Worm (Caenorhabditis elegans) whole organism, young adult: ENCODE data around the gene chil-17.

Source experiments
- B0035.1 ChIP-seq: sonication (generic microtip); optimal IDR thresholded peaks from 2 replicates; lab custom pipeline; 2016; ENCODE audit warnings: missing genetic modification characterization, mild to moderate bottlenecking, missing compliant biosample characterization, missing genotype, missing genetic modification reagents
- B0261.1 ChIP-seq: sonication (generic microtip); optimal IDR thresholded peaks from 2 replicates; lab custom pipeline; 2016; ENCODE audit warnings: mild to moderate bottlenecking, missing genetic modification characterization, moderate library complexity, missing compliant biosample characterization
- C17E4.6 ChIP-seq: fragments of 200-800 bp; sonication (Bioruptor generic); IDR thresholded peaks from 2 replicates; pipeline ENCODE4 v1.3.6; 2022; ENCODE audit warnings: missing genetic modification reagents, missing genetic modification characterization, missing compliant biosample characterization
- F39B2.1 ChIP-seq: fragments of 200-800 bp; sonication (Bioruptor generic); IDR thresholded peaks from 2 replicates; pipeline ENCODE4 v1.3.6; 2022; ENCODE audit warnings: missing genetic modification reagents, missing genetic modification characterization, missing compliant biosample characterization
- K12H6.12 ChIP-seq: fragments of 200-800 bp; sonication (Bioruptor generic); optimal IDR thresholded peaks from 2 replicates; lab custom pipeline; 2018; ENCODE audit warnings: mild to moderate bottlenecking, missing genetic modification characterization, missing compliant biosample characterization
- athp-1 ChIP-seq: sonication (generic microtip); optimal IDR thresholded peaks from 2 replicates; lab custom pipeline; 2017; ENCODE audit warnings: mild to moderate bottlenecking, missing genetic modification characterization, missing compliant biosample characterization
- attf-5 ChIP-seq: fragments of 200-800 bp; sonication (Bioruptor generic); optimal IDR thresholded peaks from 2 replicates; lab custom pipeline; 2018; ENCODE audit warnings: mild to moderate bottlenecking, missing genetic modification characterization, missing compliant biosample characterization
- ceh-27 ChIP-seq: fragments of 200-800 bp; sonication (Bioruptor generic); optimal IDR thresholded peaks from 2 replicates; lab custom pipeline; 2018; ENCODE audit warnings: mild to moderate bottlenecking, missing genetic modification characterization, moderate library complexity, missing compliant biosample characterization
- ceh-40 ChIP-seq: fragments of 200-800 bp; sonication (Bioruptor generic); IDR thresholded peaks from 2 replicates; pipeline ENCODE4 v1.3.6; 2022; ENCODE audit warnings: missing genetic modification characterization, missing compliant biosample characterization
- ceh-58 ChIP-seq: fragments of 200-800 bp; sonication (Bioruptor generic); IDR thresholded peaks from 2 replicates; pipeline ENCODE4 v1.3.6; 2022; ENCODE audit warnings: missing genetic modification characterization, missing compliant biosample characterization
- chd-7 ChIP-seq: sonication (generic microtip); optimal IDR thresholded peaks from 2 replicates; lab custom pipeline; 2016; ENCODE audit warnings: mild to moderate bottlenecking, missing genetic modification characterization, moderate library complexity, missing compliant biosample characterization
- efl-1 ChIP-seq: fragments of 150-350 bp; optimal IDR thresholded peaks from 2 replicates; lab custom pipeline; 2014; ENCODE audit warnings: missing biosample characterization, missing genetic modification reagents, missing genetic modification characterization
- egl-44 ChIP-seq: fragments of 200-800 bp; sonication (Bioruptor generic); IDR thresholded peaks from 2 replicates; pipeline ENCODE4 v1.3.6; 2022; ENCODE audit warnings: missing genetic modification reagents, missing genetic modification characterization, missing compliant biosample characterization
- egrh-3 ChIP-seq: fragments of 200-800 bp; sonication (Bioruptor generic); IDR thresholded peaks from 2 replicates; pipeline ENCODE4 v1.3.6; 2022; ENCODE audit warnings: missing genetic modification reagents, missing genetic modification characterization, missing compliant biosample characterization
- ekl-4 ChIP-seq: fragments of 200-800 bp; sonication (Bioruptor generic); IDR thresholded peaks from 2 replicates; pipeline ENCODE4 v1.3.6; 2022; ENCODE audit warnings: missing genetic modification reagents, missing genetic modification characterization, missing compliant biosample characterization
- fkh-3 ChIP-seq: sonication (generic microtip); optimal IDR thresholded peaks from 2 replicates; lab custom pipeline; 2016; ENCODE audit warnings: mild to moderate bottlenecking, missing genetic modification characterization, missing compliant biosample characterization
- gei-17 ChIP-seq: fragments of 200-800 bp; sonication (Bioruptor generic); optimal IDR thresholded peaks from 2 replicates; lab custom pipeline; 2018; ENCODE audit warnings: mild to moderate bottlenecking, missing genetic modification characterization, missing compliant biosample characterization
- hmg-1.2 ChIP-seq: fragments of 200-800 bp; sonication (Bioruptor generic); IDR thresholded peaks from 2 replicates; pipeline ENCODE4 v1.3.6; 2022; ENCODE audit warnings: missing genetic modification reagents, missing genetic modification characterization, missing compliant biosample characterization
- hrde-1 ChIP-seq: sonication (generic microtip); optimal IDR thresholded peaks from 2 replicates; lab custom pipeline; 2016; ENCODE audit warnings: missing genetic modification characterization, mild to moderate bottlenecking, missing compliant biosample characterization, moderate library complexity, missing genotype, missing genetic modification reagents, borderline replicate concordance
- lag-1 ChIP-seq: fragments of 200-800 bp; sonication (Bioruptor generic); IDR thresholded peaks from 2 replicates; pipeline ENCODE4 v1.3.6; 2022; ENCODE audit warnings: missing genetic modification reagents, missing genetic modification characterization, missing compliant biosample characterization
- lin-40 ChIP-seq: sonication (generic microtip); optimal IDR thresholded peaks from 2 replicates; lab custom pipeline; 2016; ENCODE audit warnings: missing genetic modification characterization, mild to moderate bottlenecking, missing compliant biosample characterization, missing genotype, missing genetic modification reagents
- madf-6 ChIP-seq: fragments of 200-800 bp; sonication (Bioruptor generic); IDR thresholded peaks from 2 replicates; pipeline ENCODE4 v1.3.6; 2022; ENCODE audit warnings: missing genetic modification reagents, missing genetic modification characterization, missing compliant biosample characterization
- madf-8 ChIP-seq: fragments of 200-800 bp; sonication (Bioruptor generic); conservative IDR thresholded peaks from 2 replicates; pipeline ENCODE4 v1.3.6; 2022; ENCODE audit warnings: missing genetic modification reagents, missing genetic modification characterization, missing compliant biosample characterization
- mxl-1 ChIP-seq: sonication (generic microtip); optimal IDR thresholded peaks from 2 replicates; lab custom pipeline; 2016; ENCODE audit warnings: missing genetic modification characterization, missing compliant biosample characterization
- nfyb-1 ChIP-seq: fragments of 200-800 bp; sonication (Bioruptor generic); IDR thresholded peaks from 2 replicates; pipeline ENCODE4 v1.3.6; 2022; ENCODE audit warnings: missing genetic modification reagents, missing genetic modification characterization, missing compliant biosample characterization
- nhr-120 ChIP-seq: fragments of 200-800 bp; sonication (Bioruptor generic); IDR thresholded peaks from 2 replicates; pipeline ENCODE4 v1.3.6; 2022; ENCODE audit warnings: missing genetic modification characterization, missing compliant biosample characterization
- nhr-179 ChIP-seq: sonication (generic microtip); optimal IDR thresholded peaks from 2 replicates; lab custom pipeline; 2016; ENCODE audit warnings: mild to moderate bottlenecking, missing genetic modification characterization, missing compliant biosample characterization
- pbrm-1 ChIP-seq: fragments of 200-800 bp; sonication (Bioruptor generic); IDR thresholded peaks from 2 replicates; pipeline ENCODE4 v1.3.6; 2022; ENCODE audit warnings: missing genetic modification reagents, missing genetic modification characterization, missing compliant biosample characterization
- pha-4 ChIP-seq: fragments of 150-350 bp; sonication (generic microtip); optimal IDR thresholded peaks from 2 replicates; lab custom pipeline; 2014; ENCODE audit warnings: missing biosample characterization, missing genetic modification reagents, missing genetic modification characterization
- rec-8 ChIP-seq, 2 experiments: sonication (generic microtip); optimal IDR thresholded peaks; 2 replicates each; lab custom pipeline; 2016; ENCODE audit warnings: mild to moderate bottlenecking in 2 of 2, missing genetic modification characterization in 2 of 2, missing genetic modification reagents in 2 of 2, missing genotype in 2 of 2, missing biosample characterization in 1 of 2, missing compliant biosample characterization in 1 of 2, moderate library complexity in 1 of 2
- repo-1 ChIP-seq: sonication (generic microtip); optimal IDR thresholded peaks from 2 replicates; lab custom pipeline; 2017; ENCODE audit warnings: mild to moderate bottlenecking, missing genetic modification characterization, missing compliant biosample characterization
- rpc-1 ChIP-seq, 2 experiments: fragments of 150-350 bp in 1 of 2; sonication (generic microtip) in 1 of 2; optimal IDR thresholded peaks; 2 replicates each; lab custom pipeline; 2014 to 2018; ENCODE audit warnings: missing biosample characterization in 1 of 2, missing genetic modification characterization in 1 of 2, missing genetic modification reagents in 1 of 2, missing genotype in 1 of 2
- sdz-38 ChIP-seq: sonication (generic microtip); optimal IDR thresholded peaks from 2 replicates; lab custom pipeline; 2016; ENCODE audit warnings: missing genotype, missing genetic modification characterization, missing compliant biosample characterization
- snpc-3.4 ChIP-seq: sonication (generic microtip); optimal IDR thresholded peaks from 2 replicates; lab custom pipeline; 2017; ENCODE audit warnings: missing genetic modification characterization, mild to moderate bottlenecking, missing compliant biosample characterization, antibody characterized with exemption, moderate library complexity, missing genotype, missing genetic modification reagents
- tbp1 ChIP-seq: fragments of 200-800 bp; sonication (Bioruptor generic); optimal IDR thresholded peaks from 2 replicates; lab custom pipeline; 2018; ENCODE audit warnings: mild to moderate bottlenecking, missing genetic modification characterization, missing compliant biosample characterization
- tbx-9 ChIP-seq: sonication (generic microtip); optimal IDR thresholded peaks from 2 replicates; lab custom pipeline; 2016; ENCODE audit warnings: borderline replicate concordance, missing genetic modification characterization, inconsistent platforms, missing compliant biosample characterization
- zfh-2 ChIP-seq: fragments of 200-800 bp; sonication (Bioruptor generic); conservative IDR thresholded peaks from 2 replicates; pipeline ENCODE4 v1.3.6; 2022; ENCODE audit warnings: missing genetic modification reagents, missing genetic modification characterization, missing compliant biosample characterization
- ztf-18 ChIP-seq: sonication (generic microtip); optimal IDR thresholded peaks from 2 replicates; lab custom pipeline; 2016; ENCODE audit warnings: missing genotype, mild to moderate bottlenecking, missing genetic modification characterization, missing compliant biosample characterization
- ztf-26 ChIP-seq: sonication (generic microtip); optimal IDR thresholded peaks from 2 replicates; lab custom pipeline; 2017; ENCODE audit warnings: missing genetic modification characterization, missing compliant biosample characterization

chil-17 gene

ce11 chrII:9433609-9434008, 6.4 kb downstream of the chil-17 start, which contains the start of gene kin-15:
Gene kin-15, minus strand, starts transcription at chrII:9433709.
- TF ChIP-seq rec-8 (tag; optimal IDR thresholded peaks at IDR 0.05; lab: Kevin White, UChicago) (no peak), madf-6 (no peak), pbrm-1 (GFP tag; lab: Robert Waterston, UW) (no peak), zfh-2 (GFP tag; lab: Robert Waterston, UW) (no peak), C17E4.6 (GFP tag; lab: Robert Waterston, UW) (no peak), B0261.1 (tag; lab: Kevin White, UChicago) (no peak), rpc-1 (optimal IDR thresholded peaks at IDR 0.05; lab: Kevin White, UChicago) (no peak), rpc-1 (tag; optimal IDR thresholded peaks at IDR 0.05; lab: Kevin White, UChicago) (no peak), hmg-1.2 (no peak)

ce11 chrII:9431119-9431518, 8.8 kb downstream of the chil-17 start:
- TF ChIP-seq madf-8 (GFP tag; lab: Robert Waterston, UW) (no peak), athp-1 (tag; lab: Kevin White, UChicago) (no peak), tbx-9 (no peak), ceh-58 (GFP tag; lab: Robert Waterston, UW) (no peak)

DNA sequence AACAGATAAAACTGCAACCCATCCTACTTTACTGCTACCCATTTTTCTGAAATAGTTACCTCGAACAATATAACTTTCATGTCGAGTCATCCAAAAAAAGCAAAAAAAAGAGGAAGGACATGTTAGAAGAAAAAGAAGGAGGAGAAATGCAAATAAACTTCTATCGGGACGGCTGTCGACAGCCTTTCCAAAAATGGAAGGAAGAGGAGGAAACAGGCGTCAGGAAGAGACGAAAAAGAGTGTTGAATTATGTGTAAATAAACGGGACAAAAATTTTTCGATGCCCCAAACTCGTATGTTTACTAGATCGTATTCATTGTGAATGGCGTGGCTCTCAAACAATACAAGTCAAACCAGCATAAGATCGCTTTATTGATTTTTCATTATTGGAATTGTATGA, 12.3 kb downstream of the chil-17 start, which contains the start of gene M176.5:
M176.5 (minus strand) TSS at position 101 of the 400 bp plus-strand sequence.
- TF ChIP-seq ceh-40 (GFP tag; lab: Robert Waterston, UW) (no peak), lag-1 (GFP tag; lab: Robert Waterston, UW) (no peak), tbx-9 (no peak), nhr-120 (GFP tag; lab: Robert Waterston, UW) (no peak), egl-44 (GFP tag; lab: Robert Waterston, UW) (no peak), ztf-18 (tag; lab: Kevin White, UChicago) (no peak), ztf-26 (tag; lab: Kevin White, UChicago) (no peak), egrh-3 (no peak), pha-4 (no peak)

- TF ChIP-seq efl-1 (GFP tag; lab: Kevin White, UChicago) = no peak
- no peak for TF ChIP-seq B0035.1 (tag; lab: Kevin White, UChicago)
- no peak for TF ChIP-seq mxl-1 (tag; lab: Kevin White, UChicago)
- TF ChIP-seq ceh-27 = no peak
- TF ChIP-seq snpc-3.4 (tag; lab: Kevin White, UChicago) = no peak
- TF ChIP-seq ekl-4 = no peak
- TF ChIP-seq sdz-38 (tag; lab: Kevin White, UChicago) = no peak
- TF ChIP-seq fkh-3 (tag; lab: Kevin White, UChicago) = no peak
- no peak for TF ChIP-seq nhr-179 (tag; lab: Kevin White, UChicago)
- no peak for TF ChIP-seq chd-7 (tag; lab: Kevin White, UChicago)
- no peak for TF ChIP-seq nfyb-1 (GFP tag; lab: Robert Waterston, UW)
- TF ChIP-seq B0261.1 (tag; lab: Kevin White, UChicago) = no peak
- no peak for TF ChIP-seq gei-17 (GFP tag; lab: Kevin White, UChicago)
- TF ChIP-seq, all 124 proteins: peak for 0
Observed at ce11 chrII:9426076-9426475, 13.9 kb downstream of the chil-17 start, which contains the start of gene M176.10. Gene M176.10, minus strand, starts transcription at chrII:9426176.

DNA sequence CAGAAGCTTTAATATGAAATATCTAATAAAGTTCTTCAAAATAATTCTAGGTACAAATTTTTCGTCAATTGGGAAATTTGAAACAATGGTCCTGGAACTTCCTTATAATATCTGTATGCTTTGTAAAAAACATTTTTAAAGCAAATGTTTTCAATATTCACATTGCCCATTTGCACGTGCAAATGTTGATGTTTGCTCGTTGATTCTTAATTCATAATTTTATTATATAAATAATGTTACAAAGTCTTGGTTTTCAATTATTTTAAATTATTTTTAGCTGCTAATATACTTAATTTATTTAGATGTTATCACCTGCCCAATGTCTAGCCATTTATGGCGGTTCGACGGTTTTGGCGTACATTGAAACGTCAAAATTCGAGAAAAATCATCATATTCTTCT, 18.0 kb downstream of the chil-17 start, which contains the start of gene M176.11:
M176.11 (plus strand) TSS at position 301 of the 400 bp plus-strand sequence.
- TF ChIP-seq repo-1 (no peak), lin-40 (tag; lab: Kevin White, UChicago) (no peak), hrde-1 (no peak), attf-5 (GFP tag; lab: Kevin White, UChicago) (no peak), tbp1 (GFP tag; lab: Kevin White, UChicago) (no peak), K12H6.12 (no peak), B0035.1 (tag; lab: Kevin White, UChicago) (no peak), F39B2.1 (GFP tag; lab: Robert Waterston, UW) (no peak)
